Worm (Caenorhabditis elegans) whole organism, late embryonic: ENCODE results near the gene cccp-1.
A peak's percentile ranks its signal among the peaks of the same experiment; 100 is the strongest.

Experiments
- K02D7.2 ChIP-seq: sonication (generic microtip); optimal IDR thresholded peaks from 2 replicates; lab custom pipeline; 2017; ENCODE audit warnings: mild to moderate bottlenecking, missing genetic modification characterization, missing compliant biosample characterization
- K09A11.1 ChIP-seq: sonication (generic microtip); optimal IDR thresholded peaks from 2 replicates; lab custom pipeline; 2017; ENCODE audit warnings: antibody characterized with exemption, mild to moderate bottlenecking, missing genetic modification characterization, missing compliant biosample characterization; ENCODE audit not compliant: insufficient read depth
- T23F11.4 ChIP-seq: fragments of 200-800 bp; sonication (Bioruptor generic); optimal IDR thresholded peaks from 2 replicates; lab custom pipeline; 2018; ENCODE audit warnings: mild to moderate bottlenecking, missing genetic modification characterization, missing compliant biosample characterization
- Y22D7AL.16 ChIP-seq: sonication (generic microtip); optimal IDR thresholded peaks from 2 replicates; lab custom pipeline; 2016; ENCODE audit warnings: missing genetic modification characterization, missing compliant biosample characterization
- ama-1 ChIP-seq: fragments of 150-350 bp; optimal IDR thresholded peaks from 2 replicates; lab custom pipeline; 2014
- ceh-14 ChIP-seq: sonication (generic microtip); optimal IDR thresholded peaks from 2 replicates; lab custom pipeline; 2016; ENCODE audit warnings: missing genotype, missing genetic modification characterization, missing compliant biosample characterization
- ceh-18 ChIP-seq: sonication (generic microtip); optimal IDR thresholded peaks from 2 replicates; lab custom pipeline; 2016; ENCODE audit warnings: missing genetic modification characterization, missing compliant biosample characterization
- ceh-19 ChIP-seq: fragments of 200-800 bp; sonication (Bioruptor generic); optimal IDR thresholded peaks from 2 replicates; lab custom pipeline; 2018; ENCODE audit warnings: mild to moderate bottlenecking, missing genetic modification characterization, missing compliant biosample characterization
- ceh-2 ChIP-seq: sonication (generic microtip); optimal IDR thresholded peaks from 2 replicates; lab custom pipeline; 2016; ENCODE audit warnings: missing genotype, missing genetic modification characterization, missing compliant biosample characterization
- ceh-22 ChIP-seq: sonication (generic microtip); optimal IDR thresholded peaks from 2 replicates; lab custom pipeline; 2017; ENCODE audit warnings: missing biosample characterization, missing genetic modification characterization
- ceh-31 ChIP-seq: sonication (generic microtip); optimal IDR thresholded peaks from 2 replicates; lab custom pipeline; 2016; ENCODE audit warnings: missing genetic modification characterization, missing compliant biosample characterization
- ceh-45 ChIP-seq: fragments of 200-800 bp; sonication (Bioruptor generic); IDR thresholded peaks from 2 replicates; pipeline ENCODE4 v1.3.6; 2022; ENCODE audit warnings: missing genetic modification reagents, missing genetic modification characterization, missing compliant biosample characterization
- ceh-48 ChIP-seq: sonication (generic microtip); optimal IDR thresholded peaks from 2 replicates; lab custom pipeline; 2016; ENCODE audit warnings: missing genetic modification characterization, inconsistent platforms, missing compliant biosample characterization
- ceh-6 ChIP-seq: fragments of 200-800 bp; sonication (Bioruptor generic); optimal IDR thresholded peaks from 2 replicates; lab custom pipeline; 2018; ENCODE audit warnings: mild to moderate bottlenecking, missing genetic modification characterization, missing compliant biosample characterization
- ceh-9 ChIP-seq: sonication (generic microtip); optimal IDR thresholded peaks from 2 replicates; lab custom pipeline; 2016; ENCODE audit warnings: mild to moderate bottlenecking, missing genetic modification characterization, inconsistent platforms, missing compliant biosample characterization
- dmd-4 ChIP-seq: sonication (generic microtip); optimal IDR thresholded peaks from 2 replicates; lab custom pipeline; 2016; ENCODE audit warnings: borderline replicate concordance, missing genetic modification characterization, missing compliant biosample characterization
- elt-2 ChIP-seq: sonication (generic microtip); optimal IDR thresholded peaks from 2 replicates; lab custom pipeline; 2016; ENCODE audit warnings: missing genetic modification reagents, missing genetic modification characterization, missing compliant biosample characterization
- elt-4 ChIP-seq: sonication (generic microtip); optimal IDR thresholded peaks from 2 replicates; lab custom pipeline; 2016; ENCODE audit warnings: missing genetic modification characterization, missing compliant biosample characterization
- ets-4 ChIP-seq: sonication (generic microtip); optimal IDR thresholded peaks from 2 replicates; lab custom pipeline; 2016; ENCODE audit warnings: missing genetic modification characterization, missing compliant biosample characterization
- hlh-30 ChIP-seq: sonication (generic microtip); optimal IDR thresholded peaks from 2 replicates; lab custom pipeline; 2017; ENCODE audit warnings: antibody characterized with exemption, missing genetic modification characterization, missing compliant biosample characterization; ENCODE audit not compliant: insufficient read depth
- hlh-8 ChIP-seq: sonication (generic microtip); optimal IDR thresholded peaks from 2 replicates; lab custom pipeline; 2016; ENCODE audit warnings: missing genotype, missing genetic modification characterization, missing compliant biosample characterization
- lin-11 ChIP-seq: fragments of 200-800 bp; sonication (Bioruptor generic); optimal IDR thresholded peaks from 2 replicates; lab custom pipeline; 2018; ENCODE audit warnings: mild to moderate bottlenecking, missing genetic modification characterization, missing compliant biosample characterization
- mec-3 ChIP-seq: sonication (generic microtip); optimal IDR thresholded peaks from 2 replicates; lab custom pipeline; 2016; ENCODE audit warnings: borderline replicate concordance, missing genetic modification characterization, missing compliant biosample characterization
- nfya-1 ChIP-seq: sonication (generic microtip); optimal IDR thresholded peaks from 2 replicates; lab custom pipeline; 2017; ENCODE audit warnings: missing genetic modification characterization, mild to moderate bottlenecking, missing compliant biosample characterization, antibody characterized with exemption, moderate library complexity
- nhr-232 ChIP-seq: sonication (generic microtip); optimal IDR thresholded peaks from 2 replicates; lab custom pipeline; 2016; ENCODE audit warnings: missing genetic modification characterization, missing compliant biosample characterization
- npax-4 ChIP-seq: sonication (generic microtip); optimal IDR thresholded peaks from 2 replicates; lab custom pipeline; 2016; ENCODE audit warnings: missing genetic modification characterization, missing compliant biosample characterization
- pag-3 ChIP-seq: sonication (generic microtip); optimal IDR thresholded peaks from 2 replicates; lab custom pipeline; 2016; ENCODE audit warnings: missing compliant biosample characterization, missing genetic modification characterization, borderline replicate concordance
- pat-9 ChIP-seq: fragments of 200-800 bp; sonication (Bioruptor generic); optimal IDR thresholded peaks from 2 replicates; lab custom pipeline; 2018; ENCODE audit warnings: mild to moderate bottlenecking, missing genetic modification characterization, moderate library complexity, missing compliant biosample characterization
- pax-1 ChIP-seq: fragments of 150-350 bp; optimal IDR thresholded peaks from 2 replicates; lab custom pipeline; 2014; ENCODE audit warnings: missing biosample characterization, missing genetic modification characterization
- pha-4 ChIP-seq: fragments of 150-350 bp; optimal IDR thresholded peaks from 2 replicates; lab custom pipeline; 2018; ENCODE audit warnings: missing biosample characterization, missing genetic modification reagents, missing genetic modification characterization
- pqm-1 ChIP-seq: sonication (generic microtip); optimal IDR thresholded peaks from 2 replicates; lab custom pipeline; 2016; ENCODE audit warnings: missing genetic modification characterization, missing compliant biosample characterization
- pros-1 ChIP-seq: fragments of 150-350 bp; optimal IDR thresholded peaks from 2 replicates; lab custom pipeline; 2014; ENCODE audit warnings: missing biosample characterization, missing genetic modification reagents, missing genetic modification characterization
- ref-2 ChIP-seq: sonication (generic microtip); optimal IDR thresholded peaks from 2 replicates; lab custom pipeline; 2016; ENCODE audit warnings: missing genetic modification characterization, missing compliant biosample characterization
- rnt-1 ChIP-seq: sonication (generic microtip); optimal IDR thresholded peaks from 2 replicates; lab custom pipeline; 2016; ENCODE audit warnings: missing genetic modification characterization, missing compliant biosample characterization
- sdc-2 ChIP-seq: sonication (generic microtip); optimal IDR thresholded peaks from 2 replicates; lab custom pipeline; 2016; ENCODE audit warnings: missing genotype, missing genetic modification characterization, missing compliant biosample characterization
- syd-9 ChIP-seq: sonication (generic microtip); optimal IDR thresholded peaks from 2 replicates; lab custom pipeline; 2016; ENCODE audit warnings: mild to moderate bottlenecking, missing genetic modification characterization, moderate library complexity, missing compliant biosample characterization
- tbx-2 ChIP-seq: sonication (generic microtip); optimal IDR thresholded peaks from 2 replicates; lab custom pipeline; 2016; ENCODE audit warnings: missing genetic modification characterization, missing compliant biosample characterization
- ttx-3 ChIP-seq: sonication (generic microtip); optimal IDR thresholded peaks from 2 replicates; lab custom pipeline; 2016; ENCODE audit warnings: missing genetic modification reagents, missing genetic modification characterization, missing compliant biosample characterization
- unc-42 ChIP-seq: sonication (generic microtip); optimal IDR thresholded peaks from 2 replicates; lab custom pipeline; 2016; ENCODE audit warnings: missing genotype, missing genetic modification characterization, missing compliant biosample characterization
- ztf-16 ChIP-seq: sonication (generic microtip); optimal IDR thresholded peaks from 2 replicates; lab custom pipeline; 2017; ENCODE audit warnings: missing genetic modification characterization, missing compliant biosample characterization

The cccp-1 gene

ce11 chrIII:12426558-12426957 is 46.1 kb upstream of the cccp-1 start, which contains the start of gene pie-1:
TSS of gene pie-1 (plus strand) at chrIII:12426893.
- TF ChIP-seq ama-1 (lab: Kevin White, UChicago), result no peak
- TF ChIP-seq ceh-22, result no peak
- no peak for TF ChIP-seq unc-42
- TF ChIP-seq pag-3 (tag; lab: Kevin White, UChicago), result no peak
- no peak for TF ChIP-seq ref-2 (tag; lab: Kevin White, UChicago)
- TF ChIP-seq, all 69 proteins: peak for 0

- no peak for TF ChIP-seq ceh-31
- no peak for TF ChIP-seq ceh-9 (tag; lab: Kevin White, UChicago)
- no peak for TF ChIP-seq syd-9 (tag; lab: Kevin White, UChicago)
- TF ChIP-seq sdc-2 (tag; lab: Kevin White, UChicago), result no peak
- no peak for TF ChIP-seq ceh-6 (GFP tag; lab: Kevin White, UChicago)
- no peak for TF ChIP-seq ama-1 (lab: Kevin White, UChicago)
- TF ChIP-seq T23F11.4 (GFP tag; lab: Kevin White, UChicago), result no peak
- no peak for TF ChIP-seq rnt-1
- TF ChIP-seq K09A11.1 (tag; lab: Kevin White, UChicago), result no peak
- TF ChIP-seq nhr-232, result no peak
- no peak for TF ChIP-seq tbx-2 (tag; lab: Kevin White, UChicago)
- TF ChIP-seq ttx-3, result no peak
- no peak for TF ChIP-seq ztf-16 (tag; lab: Kevin White, UChicago)
- TF ChIP-seq elt-2, result no peak
Observed at ce11 chrIII:12427527-12428263, 45.0 kb upstream of the cccp-1 start.

- TF ChIP-seq lin-11 (tag; lab: Kevin White, UChicago) (no peak), dmd-4 (tag; lab: Kevin White, UChicago) (no peak), rnt-1 (no peak), ceh-31 (no peak), ztf-16 (tag; lab: Kevin White, UChicago) (no peak), hlh-8 (tag; lab: Kevin White, UChicago) (no peak), mec-3 (tag; lab: Kevin White, UChicago) (no peak), ceh-18 (tag; lab: Kevin White, UChicago) (no peak), pax-1 (tag; lab: Kevin White, UChicago) (no peak), pag-3 (tag; lab: Kevin White, UChicago) (no peak)
Observed at ce11 chrIII:12428264-12428627, 44.4 kb upstream of the cccp-1 start.

- TF ChIP-seq syd-9 (tag; lab: Kevin White, UChicago) (no peak), nfya-1 (tag; lab: Kevin White, UChicago) (no peak)
- TF ChIP-seq, all 69 proteins: peak for 0
Observed at ce11 chrIII:12428799-12429351, 43.8 kb upstream of the cccp-1 start.

ce11 chrIII:12429579-12430084 is 43.0 kb upstream of the cccp-1 start, which contains the start of gene snr-6:
TSS of gene snr-6 (minus strand) at chrIII:12429629.
- no peak for TF ChIP-seq Y22D7AL.16 (tag; lab: Kevin White, UChicago)
- TF ChIP-seq ref-2 (tag; lab: Kevin White, UChicago), result no peak
- peak; percentile 2 for TF ChIP-seq ets-4 (tag; lab: Kevin White, UChicago)
- no peak for TF ChIP-seq ztf-16 (tag; lab: Kevin White, UChicago)
- peak; percentile 41 for TF ChIP-seq tbx-2 (tag; lab: Kevin White, UChicago)
- no peak for TF ChIP-seq ceh-19
- TF ChIP-seq ceh-2 (tag; lab: Kevin White, UChicago), result peak; percentile 7
- TF ChIP-seq nfya-1 (tag; lab: Kevin White, UChicago), result peak; percentile 84
- no peak for TF ChIP-seq ceh-45 (GFP tag; lab: Robert Waterston, UW)
- TF ChIP-seq pros-1 (tag; lab: Kevin White, UChicago), result no peak
- TF ChIP-seq pax-1 (tag; lab: Kevin White, UChicago), result peak; percentile 55
- TF ChIP-seq npax-4 (tag; lab: Kevin White, UChicago), result no peak
- no peak for TF ChIP-seq lin-11 (tag; lab: Kevin White, UChicago)
- TF ChIP-seq pha-4 (tag; lab: Kevin White, UChicago), result no peak
- TF ChIP-seq K09A11.1 (tag; lab: Kevin White, UChicago), result no peak
- peak; percentile 63 for TF ChIP-seq unc-42
- TF ChIP-seq ceh-48 (tag; lab: Kevin White, UChicago), result peak; percentile 13
- no peak for TF ChIP-seq K02D7.2
- TF ChIP-seq ceh-31, result peak; percentile 24
- no peak for TF ChIP-seq pat-9
- TF ChIP-seq hlh-8 (tag; lab: Kevin White, UChicago), result no peak
- peak; percentile 18 for TF ChIP-seq ceh-14 (tag; lab: Kevin White, UChicago)
- TF ChIP-seq syd-9 (tag; lab: Kevin White, UChicago), result no peak
- no peak for TF ChIP-seq hlh-30
- no peak for TF ChIP-seq sdc-2 (tag; lab: Kevin White, UChicago)
- TF ChIP-seq pqm-1, result peak; percentile 16
- peak; percentile 17 for TF ChIP-seq elt-2
- no peak for TF ChIP-seq ceh-18 (tag; lab: Kevin White, UChicago)
- TF ChIP-seq elt-4 (tag; lab: Kevin White, UChicago), result no peak
